Worm (Caenorhabditis elegans): Measurements from ENCODE around the gene pxn-2.
A peak's percentile ranks its signal among the peaks of the same experiment; 100 is the strongest.

pxn-2 gene

ce11 chrX:10965508-10965907, 13.6 kb downstream of the pxn-2 start:
- TF ChIP-seq spr-1 (tag; optimal IDR thresholded peaks at IDR 0.05) (no peak), T20F7.1 (GFP tag; optimal IDR thresholded peaks at IDR 0.05) (no peak), ces-1 (GFP tag; optimal IDR thresholded peaks at IDR 0.05) (peak; percentile 54), dve-1 (tag; optimal IDR thresholded peaks at IDR 0.05; ENCODE audit: insufficient read depth) (no peak), madf-9 (GFP tag; conservative IDR thresholded peaks at IDR 0.05) (no peak)

ce11 chrX:10963453-10964046, 15.5 kb downstream of the pxn-2 start, which contains the start of gene nas-10:
TSS of gene nas-10 (minus strand) at chrX:10963503.
- TF ChIP-seq lsy-2 (tag; optimal IDR thresholded peaks at IDR 0.05) (no peak), nhr-42 (GFP tag; IDR thresholded peaks at IDR 0.05) (peak; percentile 51; the same call in 1 of the 2 replicates), ces-1 (GFP tag; optimal IDR thresholded peaks at IDR 0.05) (no peak), duxl-1 (tag; optimal IDR thresholded peaks at IDR 0.05; ENCODE audit: poor library complexity) (peak; percentile 74), zfp-3 (GFP tag; conservative IDR thresholded peaks at IDR 0.05) (peak; percentile 63; the same call in 1 of the 2 replicates), saeg-2 (GFP tag; IDR thresholded peaks at IDR 0.05) (no peak), ceh-44 (GFP tag; IDR thresholded peaks at IDR 0.05) (peak; percentile 73; the same call in 1 of the 2 replicates), fos-1 (tag; optimal IDR thresholded peaks at IDR 0.05) (no peak), egl-27 (tag; optimal IDR thresholded peaks at IDR 0.05) (no peak), ama-1 (optimal IDR thresholded peaks at IDR 0.05) (no peak), spr-3 (GFP tag; optimal IDR thresholded peaks at IDR 0.05) (peak; percentile 75), unc-62 (GFP tag; optimal IDR thresholded peaks at IDR 0.05 in 1 of 2) (peak in 1 of 2 experiments; percentile 21), unc-62 (tag; optimal IDR thresholded peaks at IDR 0.05) (no peak), ZK337.2 (GFP tag; IDR thresholded peaks at IDR 0.05) (peak; percentile 68), lin-38 (GFP tag; IDR thresholded peaks at IDR 0.05) (no peak), nhr-10 (tag; optimal IDR thresholded peaks at IDR 0.05) (no peak), fkh-10 (GFP tag; optimal IDR thresholded peaks at IDR 0.05) (no peak), ztf-11 (tag; optimal IDR thresholded peaks at IDR 0.05) (no peak), aha-1 (tag) (peak; percentile 94), unc-39 (tag; optimal IDR thresholded peaks at IDR 0.05) (no peak), Y105C5A.15 (GFP tag; IDR thresholded peaks at IDR 0.05) (peak; percentile 74; the same call in 1 of the 2 replicates), pqm-1 (tag; optimal IDR thresholded peaks at IDR 0.05) (no peak), nhr-41 (GFP tag; IDR thresholded peaks at IDR 0.05) (0 out of 2 replicates have a peak, but pooled peaks have one; percentile 50), nhr-48 (tag; optimal IDR thresholded peaks at IDR 0.05) (peak; percentile 70), attf-4 (tag; optimal IDR thresholded peaks at IDR 0.05) (no peak), pha-4 (GFP tag; IDR thresholded peaks at IDR 0.05) (no peak; the same call in 1 of the 2 replicates), pha-4 (tag; optimal IDR thresholded peaks at IDR 0.05) (no peak), set-16 (GFP tag; IDR thresholded peaks at IDR 0.05) (no peak), dpl-1 (GFP tag; optimal IDR thresholded peaks at IDR 0.05) (peak; percentile 5), snpc-1.2 (GFP tag; IDR thresholded peaks at IDR 0.05) (no peak; the same call in none of the 2 replicates), T26A8.4 (GFP tag; IDR thresholded peaks at IDR 0.05) (no peak; the same call in 1 of the 2 replicates), zfp-2 (tag; optimal IDR thresholded peaks at IDR 0.05) (peak; percentile 3), lir-3 (tag; optimal IDR thresholded peaks at IDR 0.05) (peak; percentile 35), daf-19 (GFP tag; conservative IDR thresholded peaks at IDR 0.05) (peak; percentile 85), dmd-9 (GFP tag; IDR thresholded peaks at IDR 0.05) (peak; percentile 61; the same call in 1 of the 2 replicates), zip-2 (tag; optimal IDR thresholded peaks at IDR 0.05) (peak; percentile 40), F49E8.2 (tag; optimal IDR thresholded peaks at IDR 0.05; ENCODE audit: borderline replicate concordance) (peak; percentile 20), mxl-2 (GFP tag; conservative IDR thresholded peaks at IDR 0.05) (0 out of 2 replicates have a peak, but pooled peaks have one; percentile 13), nhr-6 (tag; optimal IDR thresholded peaks at IDR 0.05) (no peak), jun-1 (tag; optimal IDR thresholded peaks at IDR 0.05) (no peak), nhr-28 (tag; optimal IDR thresholded peaks at IDR 0.05) (peak; percentile 46), daf-16 (GFP tag; optimal IDR thresholded peaks at IDR 0.05) (peak in 1 of 2 experiments; percentile 72), daf-16 (tag; optimal IDR thresholded peaks at IDR 0.05) (peak; percentile 83), ceh-32 (tag; optimal IDR thresholded peaks at IDR 0.05; ENCODE audit: poor library complexity) (no peak), dmd-6 (GFP tag; IDR thresholded peaks at IDR 0.05) (peak; percentile 76), lin-39 (tag; optimal IDR thresholded peaks at IDR 0.05) (no peak)
